Fruit fly (Drosophila melanogaster): Measurements from ENCODE around the gene CG1523.

- TF ChIP-seq Blimp-1 (GFP tag; optimal IDR thresholded peaks at IDR 0.05) (no peak), CG31627 (GFP tag; optimal IDR thresholded peaks at IDR 0.05) (no peak), CG7368 (GFP tag; optimal IDR thresholded peaks at IDR 0.05) (no peak), acj6 (GFP tag; optimal IDR thresholded peaks at IDR 0.05) (no peak), Eip78C (GFP tag) (no peak), Lpt (GFP tag; optimal IDR thresholded peaks at IDR 0.05) (no peak), dsx (GFP tag; optimal IDR thresholded peaks at IDR 0.05; ENCODE audit: poor library complexity, severe bottlenecking) (no peak), CG1621 (tag; optimal IDR thresholded peaks at IDR 0.05) (no peak)
These were observed 23.0 kb upstream of the CG1523 start for dm6 chr3R:28842431-28842830.

Data from whole organism, prepupa.